Worm (Caenorhabditis elegans) whole organism, young adult: ENCODE results near the gene btb-14.

Experiments used
- ama-1 ChIP-seq, 3 experiments: fragments of 150-350 bp in 1 of 3; sonication (generic microtip) in 2 of 3; optimal IDR thresholded peaks; 2 replicates each; lab custom pipeline; 2014 to 2018; ENCODE audit warnings: missing biosample characterization in 2 of 3, missing genetic modification characterization in 2 of 3, missing genetic modification reagents in 2 of 3
- dpl-1 ChIP-seq: fragments of 150-350 bp; optimal IDR thresholded peaks from 2 replicates; lab custom pipeline; 2014; ENCODE audit warnings: missing biosample characterization, missing genetic modification reagents, missing genetic modification characterization
- lin-35 ChIP-seq, 3 experiments: fragments of 150-350 bp in 2 of 3; sonication (generic microtip) in 1 of 3; optimal IDR thresholded peaks; 2 replicates each; lab custom pipeline; 2014 to 2018; ENCODE audit warnings: missing biosample characterization in 3 of 3, missing genetic modification characterization in 3 of 3, missing genetic modification reagents in 3 of 3
- nhr-90 ChIP-seq: sonication (generic microtip); optimal IDR thresholded peaks from 2 replicates; lab custom pipeline; 2016; ENCODE audit warnings: missing genotype, mild to moderate bottlenecking, missing genetic modification characterization, missing compliant biosample characterization
- rpc-1 ChIP-seq, 2 experiments: fragments of 150-350 bp in 1 of 2; sonication (generic microtip) in 1 of 2; optimal IDR thresholded peaks; 2 replicates each; lab custom pipeline; 2014 to 2018; ENCODE audit warnings: missing biosample characterization in 1 of 2, missing genetic modification characterization in 1 of 2, missing genetic modification reagents in 1 of 2, missing genotype in 1 of 2
- sea-2 ChIP-seq: fragments of 200-800 bp; sonication (Bioruptor generic); IDR thresholded peaks from 2 replicates; pipeline ENCODE4 v1.3.6; 2022; ENCODE audit warnings: missing genetic modification characterization, missing compliant biosample characterization

DNA sequence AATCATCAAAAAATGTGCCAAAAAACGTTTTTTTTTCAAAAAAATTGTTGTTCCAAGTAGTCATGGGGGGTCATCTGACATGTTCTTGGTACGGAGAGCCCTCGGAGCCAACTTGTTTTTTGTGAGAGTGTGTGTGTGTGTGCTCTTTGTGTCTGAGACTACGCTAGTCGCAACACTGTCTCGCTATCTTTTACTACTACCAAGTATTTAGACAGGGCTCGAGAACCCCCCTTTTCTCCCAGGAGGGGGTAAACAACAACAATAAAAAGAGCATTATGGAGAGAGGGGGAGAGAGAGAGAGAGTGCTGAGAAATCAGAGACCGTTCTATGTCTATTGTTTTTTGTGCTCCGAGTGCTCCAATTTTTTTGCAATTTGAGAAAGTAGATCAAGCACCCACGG is 4.5 kb upstream of the btb-14 start:
- TF ChIP-seq sea-2 (GFP tag; lab: Robert Waterston, UW) = no peak
- TF ChIP-seq lin-35 (GFP tag; optimal IDR thresholded peaks at IDR 0.05; lab: Kevin White, UChicago) = no peak
- no peak for TF ChIP-seq rpc-1 (optimal IDR thresholded peaks at IDR 0.05; lab: Kevin White, UChicago)
- no peak for TF ChIP-seq rpc-1 (tag; optimal IDR thresholded peaks at IDR 0.05; lab: Kevin White, UChicago)
- TF ChIP-seq ama-1 (optimal IDR thresholded peaks at IDR 0.05; lab: Kevin White, UChicago) = no peak
- TF ChIP-seq ama-1 (GFP tag; optimal IDR thresholded peaks at IDR 0.05; lab: Kevin White, UChicago) = no peak
- TF ChIP-seq dpl-1 (GFP tag; lab: Kevin White, UChicago) = no peak
- TF ChIP-seq nhr-90 (tag; lab: Kevin White, UChicago) = no peak
